Fruit fly (Drosophila melanogaster) whole organism, embryonic: ENCODE data around the gene CNMa.

Source experiments
- Awh ChIP-seq: fragments of 200-800 bp; sonication (Bioruptor generic); IDR thresholded peaks from 2 replicates; pipeline ENCODE4, ENCODE4 v1.3.6; 2022; ENCODE audit warnings: missing biosample characterization, missing genetic modification characterization
- CG10462 ChIP-seq: fragments of 200-800 bp; sonication (Bioruptor generic); optimal IDR thresholded peaks from 2 replicates; lab custom pipeline; 2016; ENCODE audit warnings: missing biosample characterization, missing genetic modification characterization
- CG10543 ChIP-seq: fragments of 200-800 bp; sonication (Bioruptor generic); optimal IDR thresholded peaks from 3 replicates; lab custom pipeline; 2017; ENCODE audit warnings: missing biosample characterization, mild to moderate bottlenecking, missing genetic modification characterization, moderate library complexity
- CG10565 ChIP-seq: fragments of 200-800 bp; sonication (Bioruptor generic); optimal IDR thresholded peaks from 3 replicates; lab custom pipeline; 2016; ENCODE audit warnings: missing biosample characterization, mild to moderate bottlenecking, missing genetic modification characterization
- CG10654 ChIP-seq: fragments of 200-800 bp; sonication (Bioruptor generic); optimal IDR thresholded peaks from 2 replicates; lab custom pipeline; 2016; ENCODE audit warnings: missing biosample characterization, missing genetic modification characterization
- CG12744 ChIP-seq: fragments of 200-800 bp; sonication (Bioruptor generic); optimal IDR thresholded peaks from 2 replicates; lab custom pipeline; 2016; ENCODE audit warnings: missing biosample characterization, missing genetic modification characterization
- CG12942 ChIP-seq: fragments of 200-800 bp; sonication (Bioruptor generic); optimal IDR thresholded peaks from 3 replicates; lab custom pipeline; 2016; ENCODE audit warnings: missing biosample characterization, missing genetic modification characterization
- CG13894 ChIP-seq: fragments of 200-800 bp; sonication (Bioruptor generic); optimal IDR thresholded peaks from 3 replicates; lab custom pipeline; 2018; ENCODE audit warnings: missing biosample characterization, mild to moderate bottlenecking, missing genetic modification characterization, moderate library complexity
- CG15479 ChIP-seq: fragments of 200-800 bp; sonication (Bioruptor generic); optimal IDR thresholded peaks from 3 replicates; lab custom pipeline; 2019; ENCODE audit warnings: missing biosample characterization, mild to moderate bottlenecking, missing genetic modification characterization, moderate library complexity
- CG30431 ChIP-seq: fragments of 200-800 bp; sonication (Bioruptor generic); optimal IDR thresholded peaks from 2 replicates; lab custom pipeline; 2017; ENCODE audit warnings: missing biosample characterization, missing genetic modification characterization
- CG34224 ChIP-seq: fragments of 200-800 bp; sonication (Bioruptor generic); IDR thresholded peaks from 3 replicates; pipeline ENCODE4 v1.3.6; 2022; ENCODE audit warnings: missing biosample characterization, missing genetic modification characterization; ENCODE audit not compliant: partially characterized antibody
- CG6254 ChIP-seq: fragments of 200-800 bp; sonication (Bioruptor generic); optimal IDR thresholded peaks from 3 replicates; lab custom pipeline; 2017; ENCODE audit warnings: mild to moderate bottlenecking, missing biosample characterization, missing genetic modification reagents, missing genetic modification characterization
- CG7963 ChIP-seq: fragments of 200-800 bp; sonication (Bioruptor generic); IDR thresholded peaks from 3 replicates; pipeline ENCODE4 v1.3.6; 2022; ENCODE audit warnings: missing biosample characterization, missing genetic modification characterization; ENCODE audit not compliant: partially characterized antibody
- CG9609 ChIP-seq: fragments of 200-800 bp; sonication (Bioruptor generic); optimal IDR thresholded peaks from 3 replicates; lab custom pipeline; 2016; ENCODE audit warnings: missing biosample characterization, missing genetic modification characterization
- CkIIα-i1 ChIP-seq: fragments of 200-800 bp; sonication (Bioruptor generic); IDR thresholded peaks from 2 replicates; pipeline ENCODE4 v1.3.6; 2022; ENCODE audit warnings: missing biosample characterization, missing genetic modification characterization
- Dad ChIP-seq: fragments of 200-800 bp; sonication (Bioruptor generic); optimal IDR thresholded peaks from 3 replicates; lab custom pipeline; 2016; ENCODE audit warnings: missing biosample characterization, missing genetic modification characterization
- Dbx ChIP-seq: fragments of 200-800 bp; sonication (Bioruptor generic); IDR thresholded peaks from 3 replicates; pipeline ENCODE4 v1.3.6; 2022; ENCODE audit warnings: missing biosample characterization, missing genetic modification characterization
- Dref ChIP-seq: fragments of 200-800 bp; sonication (Bioruptor generic); IDR thresholded peaks from 2 replicates; pipeline ENCODE4 v1.3.6; 2022; ENCODE audit warnings: missing biosample characterization, missing genetic modification characterization
- Ets97D ChIP-seq: fragments of 200-800 bp; sonication (Bioruptor generic); optimal IDR thresholded peaks from 3 replicates; lab custom pipeline; 2016; ENCODE audit warnings: missing biosample characterization, missing genetic modification characterization
- HLH4C ChIP-seq: fragments of 200-800 bp; sonication (Bioruptor generic); IDR thresholded peaks from 3 replicates; pipeline ENCODE4 v1.3.6; 2022; ENCODE audit warnings: missing biosample characterization, missing genetic modification characterization; ENCODE audit not compliant: partially characterized antibody
- Kr ChIP-seq: fragments of 200-800 bp; sonication (Bioruptor generic); optimal IDR thresholded peaks from 2 replicates; lab custom pipeline; 2017; ENCODE audit warnings: missing biosample characterization, mild to moderate bottlenecking, missing genetic modification characterization
- MBD-R2 ChIP-seq: fragments of 200-800 bp; sonication (Bioruptor generic); IDR thresholded peaks from 2 replicates; pipeline ENCODE4 v1.3.6; 2022; ENCODE audit warnings: missing biosample characterization, missing genetic modification characterization
- MTF-1 ChIP-seq: fragments of 200-800 bp; sonication (Bioruptor generic); optimal IDR thresholded peaks from 2 replicates; lab custom pipeline; 2018; ENCODE audit warnings: missing biosample characterization, mild to moderate bottlenecking, missing genetic modification characterization, borderline replicate concordance
- NC2β ChIP-seq: fragments of 200-800 bp; sonication (Bioruptor generic); optimal IDR thresholded peaks from 2 replicates; lab custom pipeline; 2016; ENCODE audit warnings: missing biosample characterization, missing genetic modification characterization
- Oli ChIP-seq: fragments of 200-800 bp; sonication (Bioruptor generic); optimal IDR thresholded peaks from 2 replicates; lab custom pipeline; 2018; ENCODE audit warnings: missing biosample characterization, mild to moderate bottlenecking, missing genetic modification characterization, moderate library complexity
- al ChIP-seq: fragments of 200-800 bp; sonication (Bioruptor generic); IDR thresholded peaks from 2 replicates; pipeline ENCODE4 v1.3.6; 2022; ENCODE audit warnings: missing biosample characterization, missing genetic modification characterization
- amos ChIP-seq: fragments of 200-800 bp; sonication (Bioruptor generic); IDR thresholded peaks from 2 replicates; pipeline ENCODE4 v1.3.6; 2022; ENCODE audit warnings: missing biosample characterization, missing genetic modification characterization; ENCODE audit not compliant: partially characterized antibody
- aop ChIP-seq: fragments of 200-800 bp; sonication (Bioruptor generic); IDR thresholded peaks from 2 replicates; pipeline ENCODE4 v1.3.6; 2022; ENCODE audit warnings: missing biosample characterization, missing genetic modification characterization
- ara ChIP-seq: fragments of 200-800 bp; sonication (Bioruptor generic); IDR thresholded peaks from 2 replicates; pipeline ENCODE4 v1.3.6; 2022; ENCODE audit warnings: missing biosample characterization, missing genetic modification characterization
- bcd ChIP-seq: fragments of 200-800 bp; sonication (Bioruptor generic); optimal IDR thresholded peaks from 2 replicates; lab custom pipeline; 2017; ENCODE audit warnings: missing biosample characterization, mild to moderate bottlenecking, missing genetic modification characterization
- bigmax ChIP-seq: fragments of 200-800 bp; sonication (Bioruptor generic); optimal IDR thresholded peaks from 2 replicates; lab custom pipeline; 2018; ENCODE audit warnings: missing biosample characterization, mild to moderate bottlenecking, missing genetic modification characterization
- cwo ChIP-seq: fragments of 200-800 bp; sonication (Bioruptor generic); optimal IDR thresholded peaks from 3 replicates; lab custom pipeline; 2017; ENCODE audit warnings: missing biosample characterization, missing genetic modification characterization, mild to moderate bottlenecking, moderate library complexity, missing genetic modification reagents
- en ChIP-seq: fragments of 200-800 bp; sonication (Bioruptor generic); optimal IDR thresholded peaks from 2 replicates; lab custom pipeline; 2016; ENCODE audit warnings: missing biosample characterization, missing genetic modification characterization
- fd3F ChIP-seq: fragments of 200-800 bp; sonication (Bioruptor generic); optimal IDR thresholded peaks from 2 replicates; lab custom pipeline; 2018; ENCODE audit warnings: missing biosample characterization, mild to moderate bottlenecking, missing genetic modification characterization, moderate library complexity
- fd96Cb ChIP-seq: fragments of 200-800 bp; sonication (Bioruptor generic); optimal IDR thresholded peaks from 2 replicates; lab custom pipeline; 2018; ENCODE audit warnings: missing biosample characterization, mild to moderate bottlenecking, missing genetic modification characterization, moderate library complexity
- fru ChIP-seq: fragments of >200 bp; optimal IDR thresholded peaks from 2 replicates; lab custom pipeline; 2017
- gce ChIP-seq: fragments of 200-800 bp; sonication (Bioruptor generic); IDR thresholded peaks from 3 replicates; pipeline ENCODE4 v1.3.6; 2022; ENCODE audit warnings: missing biosample characterization, missing genetic modification characterization
- gem ChIP-seq: fragments of 200-800 bp; sonication (Bioruptor generic); optimal IDR thresholded peaks from 2 replicates; lab custom pipeline; 2019; ENCODE audit warnings: missing biosample characterization, mild to moderate bottlenecking, missing genetic modification characterization, moderate library complexity
- gro ChIP-seq: fragments of 200-800 bp; sonication (Bioruptor generic); optimal IDR thresholded peaks from 2 replicates; lab custom pipeline; 2016; ENCODE audit warnings: missing biosample characterization, missing genetic modification characterization
- gt ChIP-seq: fragments of 200-800 bp; sonication (Bioruptor generic); IDR thresholded peaks from 2 replicates; pipeline ENCODE4 v1.3.6; 2022; ENCODE audit warnings: missing biosample characterization, missing genetic modification characterization
- hth ChIP-seq: fragments of >200 bp; optimal IDR thresholded peaks from 2 replicates; lab custom pipeline; 2017; ENCODE audit warnings: inconsistent platforms
- ind ChIP-seq: fragments of 200-800 bp; sonication (Bioruptor generic); optimal IDR thresholded peaks from 3 replicates; lab custom pipeline; 2016; ENCODE audit warnings: missing biosample characterization, missing genetic modification characterization
- kni ChIP-seq: fragments of 200-800 bp; sonication (Bioruptor generic); optimal IDR thresholded peaks from 3 replicates; lab custom pipeline; 2017; ENCODE audit warnings: mild to moderate bottlenecking, missing biosample characterization, missing genetic modification reagents, missing genetic modification characterization
- mam ChIP-seq: fragments of 200-800 bp; sonication (Bioruptor generic); optimal IDR thresholded peaks from 3 replicates; lab custom pipeline; 2016; ENCODE audit warnings: missing biosample characterization, missing genetic modification characterization
- mld ChIP-seq: fragments of 200-800 bp; sonication (Bioruptor generic); IDR thresholded peaks from 3 replicates; pipeline ENCODE4 v1.3.6; 2022; ENCODE audit warnings: missing biosample characterization, missing genetic modification characterization; ENCODE audit not compliant: partially characterized antibody
- org-1 ChIP-seq: fragments of 200-800 bp; sonication (Bioruptor generic); optimal IDR thresholded peaks from 2 replicates; lab custom pipeline; 2017; ENCODE audit warnings: missing biosample characterization, missing genetic modification characterization
- pho ChIP-seq: fragments of 200-800 bp; sonication (Bioruptor generic); optimal IDR thresholded peaks from 2 replicates; lab custom pipeline; 2016; ENCODE audit warnings: missing biosample characterization, missing genetic modification characterization
- slbo ChIP-seq: fragments of 200-800 bp; sonication (Bioruptor generic); IDR thresholded peaks from 2 replicates; pipeline ENCODE4 v1.3.6; 2022; ENCODE audit warnings: missing biosample characterization, missing genetic modification characterization
- tin ChIP-seq: fragments of 200-800 bp; sonication (Bioruptor generic); optimal IDR thresholded peaks from 3 replicates; lab custom pipeline; 2016; ENCODE audit warnings: missing biosample characterization, missing genetic modification characterization
- tna ChIP-seq: fragments of 200-800 bp; sonication (Bioruptor generic); IDR thresholded peaks from 2 replicates; pipeline ENCODE4 v1.3.6; 2022; ENCODE audit warnings: missing biosample characterization, missing genetic modification characterization; ENCODE audit not compliant: partially characterized antibody
- vfl ChIP-seq: fragments of 200-800 bp; sonication (Bioruptor generic); optimal IDR thresholded peaks from 2 replicates; lab custom pipeline; 2016; ENCODE audit warnings: missing biosample characterization, missing genetic modification characterization
- z ChIP-seq: fragments of 200-800 bp; sonication (Bioruptor generic); IDR thresholded peaks from 3 replicates; pipeline ENCODE4 v1.3.6; 2022; ENCODE audit warnings: missing biosample characterization, missing genetic modification characterization

Gene CNMa

dm6 chr3L:1880692-1881091, 25.3 kb upstream of the CNMa start (continued):
- no peak for TF ChIP-seq CG7963
- no peak for TF ChIP-seq bigmax (GFP tag; lab: Kevin White, UChicago)
- no peak for TF ChIP-seq Ets97D (GFP tag; lab: Kevin White, UChicago)
- TF ChIP-seq CG6254 (GFP tag; lab: Kevin White, UChicago): no peak
- no peak for TF ChIP-seq mam (GFP tag; lab: Kevin White, UChicago)
- TF ChIP-seq CG15479 (GFP tag; lab: Kevin White, UChicago): no peak
- peak; percentile 53 for TF ChIP-seq ind
- TF ChIP-seq hth (lab: Kevin White, UChicago): no peak
- TF ChIP-seq tin (GFP tag; lab: Kevin White, UChicago): peak; percentile 59
- no peak for TF ChIP-seq gt
- no peak for TF ChIP-seq ara (GFP tag; lab: Robert Waterston, UW)
- TF ChIP-seq amos (GFP tag; lab: Robert Waterston, UW): no peak
- peak; percentile 2 for TF ChIP-seq bcd (GFP tag; lab: Kevin White, UChicago)
- TF ChIP-seq mld: no peak
- no peak for TF ChIP-seq Dref
- no peak for TF ChIP-seq CG13894
- no peak for TF ChIP-seq CG30431
- no peak for TF ChIP-seq org-1 (GFP tag; lab: Kevin White, UChicago)
- TF ChIP-seq vfl (GFP tag; lab: Kevin White, UChicago): no peak
- TF ChIP-seq al (GFP tag; lab: Robert Waterston, UW): peak; percentile 56
- no peak for TF ChIP-seq Oli (tag; lab: Kevin White, UChicago)
- peak; percentile 39; the same call in 1 of the 2 replicates for TF ChIP-seq slbo (GFP tag; lab: Robert Waterston, UW)
- TF ChIP-seq Kr (GFP tag; lab: Kevin White, UChicago): no peak
- TF ChIP-seq CG12942 (GFP tag; lab: Kevin White, UChicago): no peak
- TF ChIP-seq CG10462 (GFP tag; lab: Kevin White, UChicago): no peak
- TF ChIP-seq CG10565: no peak
- TF ChIP-seq CG10543 (GFP tag; lab: Kevin White, UChicago): no peak
- TF ChIP-seq z (GFP tag; lab: Robert Waterston, UW): no peak
- no peak for TF ChIP-seq CG34224 (GFP tag; lab: Robert Waterston, UW)
- no peak for TF ChIP-seq MTF-1 (GFP tag; lab: Kevin White, UChicago)
- TF ChIP-seq aop: 0 out of 2 replicates have a peak, but pooled peaks have one; percentile 3
- TF ChIP-seq CG10654 (GFP tag; lab: Kevin White, UChicago): no peak
- no peak for TF ChIP-seq gro (GFP tag; lab: Kevin White, UChicago)
- no peak for TF ChIP-seq fru (lab: Kevin White, UChicago)
- peak; percentile 43; the same call in 1 of the 3 replicates for TF ChIP-seq gce (GFP tag; lab: Robert Waterston, UW)
- no peak for TF ChIP-seq tna (GFP tag; lab: Robert Waterston, UW)
- no peak for TF ChIP-seq CkIIα-i1 (GFP tag; lab: Robert Waterston, UW)
- TF ChIP-seq en (GFP tag; lab: Kevin White, UChicago): no peak
- no peak for TF ChIP-seq pho
- TF ChIP-seq MBD-R2 (GFP tag; lab: Robert Waterston, UW): no peak
- TF ChIP-seq CG9609 (GFP tag; lab: Kevin White, UChicago): no peak
- TF ChIP-seq Awh (GFP tag; lab: Robert Waterston, UW): peak; percentile 30; the same call in 1 of the 2 replicates
- no peak for TF ChIP-seq kni (GFP tag; lab: Kevin White, UChicago)
- no peak for TF ChIP-seq gem (tag; lab: Kevin White, UChicago)
- TF ChIP-seq NC2β (GFP tag; lab: Kevin White, UChicago): no peak
- TF ChIP-seq cwo (GFP tag; lab: Kevin White, UChicago): no peak
- peak; percentile 33 for TF ChIP-seq fd96Cb (tag; lab: Kevin White, UChicago)
- no peak for TF ChIP-seq HLH4C
- no peak for TF ChIP-seq CG12744 (GFP tag; lab: Kevin White, UChicago)
- no peak for TF ChIP-seq fd3F (GFP tag; lab: Kevin White, UChicago)
- TF ChIP-seq Dbx (GFP tag; lab: Robert Waterston, UW): peak; percentile 68
- peak; percentile 18 for TF ChIP-seq Dad
